Fruit fly (Drosophila melanogaster): Measurements from ENCODE around the gene Mkp.
A peak's percentile ranks its signal among the peaks of the same experiment; 100 is the strongest.

Mkp gene

dm6 chr3L:205723-206284, 21.5 kb upstream of the Mkp start, which contains the start of the genes Gk1 and CG13876 (continued):
- TF ChIP-seq CG14710 (tag; optimal IDR thresholded peaks at IDR 0.05) (peak; percentile 100), Hmx (GFP tag; optimal IDR thresholded peaks at IDR 0.05) (no peak), CG15269 (tag; optimal IDR thresholded peaks at IDR 0.05) (peak; percentile 97), klu (GFP tag; IDR thresholded peaks at IDR 0.05) (peak; percentile 83; the same call in 1 of the 2 replicates), CG8924 (tag; optimal IDR thresholded peaks at IDR 0.05) (peak; percentile 98), CG10654 (GFP tag; optimal IDR thresholded peaks at IDR 0.05) (peak; percentile 90), gem (tag; optimal IDR thresholded peaks at IDR 0.05) (peak; percentile 98), fd102C (GFP tag; optimal IDR thresholded peaks at IDR 0.05) (peak; percentile 69), pita (GFP tag; optimal IDR thresholded peaks at IDR 0.05) (no peak), yki (optimal IDR thresholded peaks at IDR 0.05) (no peak), CG11695 (GFP tag; IDR thresholded peaks at IDR 0.05) (peak; percentile 97), luna (GFP tag; optimal IDR thresholded peaks at IDR 0.05) (no peak), knrl (GFP tag; IDR thresholded peaks at IDR 0.05; ENCODE audit: partially characterized antibody) (no peak; the same call in 2 of the 3 replicates), inv (GFP tag; IDR thresholded peaks at IDR 0.05; ENCODE audit: partially characterized antibody) (no peak), Hand (GFP tag; optimal IDR thresholded peaks at IDR 0.05) (peak; percentile 96), org-1 (GFP tag; optimal IDR thresholded peaks at IDR 0.05) (peak; percentile 86), gce (GFP tag; IDR thresholded peaks at IDR 0.05) (peak; percentile 90), CG34422 (GFP tag; IDR thresholded peaks at IDR 0.05) (peak; percentile 93), Side (GFP tag; optimal IDR thresholded peaks at IDR 0.05) (peak; percentile 45), Blimp-1 (GFP tag; optimal IDR thresholded peaks at IDR 0.05) (peak; percentile 93), CG11085 (GFP tag; IDR thresholded peaks at IDR 0.05) (peak; percentile 84), schlank (tag; optimal IDR thresholded peaks at IDR 0.05) (peak; percentile 90), CG6683 (GFP tag; optimal IDR thresholded peaks at IDR 0.05) (peak; percentile 92), cas (GFP tag; IDR thresholded peaks at IDR 0.05) (peak; percentile 83), Dad (GFP tag; optimal IDR thresholded peaks at IDR 0.05) (peak; percentile 7), ken (GFP tag; IDR thresholded peaks at IDR 0.05) (peak; percentile 91), HmgD (GFP tag; optimal IDR thresholded peaks at IDR 0.05) (no peak), sens-2 (GFP tag; IDR thresholded peaks at IDR 0.05) (peak; percentile 84), Myb (GFP tag; optimal IDR thresholded peaks at IDR 0.05) (peak; percentile 34), sd (tag; optimal IDR thresholded peaks at IDR 0.05) (peak; percentile 94), CG3065 (GFP tag; optimal IDR thresholded peaks at IDR 0.05) (peak; percentile 74), run (tag; optimal IDR thresholded peaks at IDR 0.05) (peak; percentile 92), CG16813 (GFP tag; IDR thresholded peaks at IDR 0.05; ENCODE audit: partially characterized antibody) (no peak), CG6175 (GFP tag; IDR thresholded peaks at IDR 0.05) (peak; percentile 85), nom (GFP tag; optimal IDR thresholded peaks at IDR 0.05) (peak; percentile 96), CG6854 (GFP tag; optimal IDR thresholded peaks at IDR 0.05) (peak; percentile 94), pb (GFP tag; optimal IDR thresholded peaks at IDR 0.05) (no peak), CG31365 (tag; optimal IDR thresholded peaks at IDR 0.05) (peak; percentile 77), toy (GFP tag; IDR thresholded peaks at IDR 0.05) (peak; percentile 82), CG18599 (GFP tag; optimal IDR thresholded peaks at IDR 0.05) (peak; percentile 97), CG7745 (tag; optimal IDR thresholded peaks at IDR 0.05) (peak; percentile 70), disco-r (GFP tag; optimal IDR thresholded peaks at IDR 0.05) (no peak), CG11456 (GFP tag; IDR thresholded peaks at IDR 0.05) (peak; percentile 82; the same call in 2 of the 3 replicates), Gug (GFP tag; IDR thresholded peaks at IDR 0.05) (peak; percentile 57; the same call in 2 of the 4 replicates), CG8765 (GFP tag; IDR thresholded peaks at IDR 0.05) (peak; percentile 75; the same call in 1 of the 2 replicates), Vsx1 (GFP tag; optimal IDR thresholded peaks at IDR 0.05) (no peak), cg (GFP tag; optimal IDR thresholded peaks at IDR 0.05) (no peak), psq (GFP tag; optimal IDR thresholded peaks at IDR 0.05) (peak; percentile 78), HLH54F (GFP tag; optimal IDR thresholded peaks at IDR 0.05) (no peak), sc (optimal IDR thresholded peaks at IDR 0.05) (no peak), sc (GFP tag; optimal IDR thresholded peaks at IDR 0.05) (peak; percentile 82)

Measured in whole organism, embryonic.